Worm (Caenorhabditis elegans) whole organism, young adult: Measurements from ENCODE around the gene F20D12.12.

Experiments used
- B0336.3 ChIP-seq: fragments of 200-800 bp; sonication (Bioruptor generic); IDR thresholded peaks from 2 replicates; pipeline ENCODE4 v1.3.6; 2022; ENCODE audit warnings: missing genetic modification characterization, missing compliant biosample characterization
- F33H1.4 ChIP-seq: fragments of 200-800 bp; sonication (Bioruptor generic); IDR thresholded peaks from 2 replicates; pipeline ENCODE4 v1.3.6; 2022; ENCODE audit warnings: missing genetic modification reagents, missing genetic modification characterization, missing compliant biosample characterization
- F55B11.4 ChIP-seq: sonication (generic microtip); optimal IDR thresholded peaks from 2 replicates; lab custom pipeline; 2016; ENCODE audit warnings: missing compliant biosample characterization, missing genetic modification characterization, borderline replicate concordance; ENCODE audit not compliant: insufficient read depth
- F57A8.1 ChIP-seq: fragments of 200-800 bp; sonication (Bioruptor generic); optimal IDR thresholded peaks from 2 replicates; lab custom pipeline; 2018; ENCODE audit warnings: mild to moderate bottlenecking, missing genetic modification characterization, moderate library complexity, missing compliant biosample characterization
- K12H6.12 ChIP-seq: fragments of 200-800 bp; sonication (Bioruptor generic); optimal IDR thresholded peaks from 2 replicates; lab custom pipeline; 2018; ENCODE audit warnings: mild to moderate bottlenecking, missing genetic modification characterization, missing compliant biosample characterization
- ama-1 ChIP-seq, 3 experiments: fragments of 150-350 bp in 1 of 3; sonication (generic microtip) in 2 of 3; optimal IDR thresholded peaks; 2 replicates each; lab custom pipeline; 2014 to 2018; ENCODE audit warnings: missing biosample characterization in 2 of 3, missing genetic modification characterization in 2 of 3, missing genetic modification reagents in 2 of 3
- aptf-2 ChIP-seq: fragments of 200-800 bp; sonication (Bioruptor generic); conservative IDR thresholded peaks from 2 replicates; pipeline ENCODE4 v1.3.6; 2022; ENCODE audit warnings: missing genetic modification reagents, missing genetic modification characterization, missing compliant biosample characterization
- attf-5 ChIP-seq: fragments of 200-800 bp; sonication (Bioruptor generic); optimal IDR thresholded peaks from 2 replicates; lab custom pipeline; 2018; ENCODE audit warnings: mild to moderate bottlenecking, missing genetic modification characterization, missing compliant biosample characterization
- bed-1 ChIP-seq: fragments of 200-800 bp; sonication (Bioruptor generic); IDR thresholded peaks from 2 replicates; pipeline ENCODE4 v1.3.6; 2022; ENCODE audit warnings: missing genetic modification reagents, missing genetic modification characterization, missing compliant biosample characterization
- cebp-2 ChIP-seq: fragments of 200-800 bp; sonication (Bioruptor generic); IDR thresholded peaks from 2 replicates; pipeline ENCODE4 v1.3.6; 2022; ENCODE audit warnings: missing genetic modification characterization, missing compliant biosample characterization
- ceh-79 ChIP-seq: sonication (generic microtip); optimal IDR thresholded peaks from 2 replicates; lab custom pipeline; 2017; ENCODE audit warnings: mild to moderate bottlenecking, missing genetic modification characterization, missing compliant biosample characterization
- chd-7 ChIP-seq: sonication (generic microtip); optimal IDR thresholded peaks from 2 replicates; lab custom pipeline; 2016; ENCODE audit warnings: mild to moderate bottlenecking, missing genetic modification characterization, moderate library complexity, missing compliant biosample characterization
- dox-1 ChIP-seq: fragments of 200-800 bp; sonication (Bioruptor generic); IDR thresholded peaks from 2 replicates; pipeline ENCODE4 v1.3.6; 2022; ENCODE audit warnings: missing genetic modification reagents, missing genetic modification characterization, missing compliant biosample characterization
- egrh-3 ChIP-seq: fragments of 200-800 bp; sonication (Bioruptor generic); IDR thresholded peaks from 2 replicates; pipeline ENCODE4 v1.3.6; 2022; ENCODE audit warnings: missing genetic modification reagents, missing genetic modification characterization, missing compliant biosample characterization
- fkh-3 ChIP-seq: sonication (generic microtip); optimal IDR thresholded peaks from 2 replicates; lab custom pipeline; 2016; ENCODE audit warnings: mild to moderate bottlenecking, missing genetic modification characterization, missing compliant biosample characterization
- hlh-12 ChIP-seq: sonication (generic microtip); optimal IDR thresholded peaks from 2 replicates; lab custom pipeline; 2016; ENCODE audit warnings: missing genetic modification characterization, missing compliant biosample characterization
- hmg-1.2 ChIP-seq: fragments of 200-800 bp; sonication (Bioruptor generic); IDR thresholded peaks from 2 replicates; pipeline ENCODE4 v1.3.6; 2022; ENCODE audit warnings: missing genetic modification reagents, missing genetic modification characterization, missing compliant biosample characterization
- hrde-1 ChIP-seq: sonication (generic microtip); optimal IDR thresholded peaks from 2 replicates; lab custom pipeline; 2016; ENCODE audit warnings: missing genetic modification characterization, mild to moderate bottlenecking, missing compliant biosample characterization, moderate library complexity, missing genotype, missing genetic modification reagents, borderline replicate concordance
- hsf-1 ChIP-seq: fragments of 200-800 bp; sonication (Bioruptor generic); IDR thresholded peaks from 2 replicates; pipeline ENCODE4 v1.3.6; 2022; ENCODE audit warnings: missing genetic modification reagents, missing genetic modification characterization, missing compliant biosample characterization
- lin-40 ChIP-seq: sonication (generic microtip); optimal IDR thresholded peaks from 2 replicates; lab custom pipeline; 2016; ENCODE audit warnings: missing genetic modification characterization, mild to moderate bottlenecking, missing compliant biosample characterization, missing genotype, missing genetic modification reagents
- lin-54 ChIP-seq: fragments of 200-800 bp; sonication (Bioruptor generic); optimal IDR thresholded peaks from 2 replicates; lab custom pipeline; 2018; ENCODE audit warnings: mild to moderate bottlenecking, missing genetic modification characterization, missing compliant biosample characterization
- lir-1 ChIP-seq: fragments of 200-800 bp; sonication (Bioruptor generic); conservative IDR thresholded peaks from 2 replicates; pipeline ENCODE4 v1.3.6; 2022; ENCODE audit warnings: missing genetic modification reagents, missing genetic modification characterization, missing compliant biosample characterization
- lsl-1 ChIP-seq: fragments of 200-800 bp; sonication (Bioruptor generic); optimal IDR thresholded peaks from 2 replicates; lab custom pipeline; 2018; ENCODE audit warnings: mild to moderate bottlenecking, missing genetic modification characterization, moderate library complexity, missing compliant biosample characterization
- madf-10 ChIP-seq: sonication (generic microtip); optimal IDR thresholded peaks from 2 replicates; lab custom pipeline; 2016; ENCODE audit warnings: mild to moderate bottlenecking, missing genetic modification characterization, missing compliant biosample characterization
- madf-6 ChIP-seq: fragments of 200-800 bp; sonication (Bioruptor generic); IDR thresholded peaks from 2 replicates; pipeline ENCODE4 v1.3.6; 2022; ENCODE audit warnings: missing genetic modification reagents, missing genetic modification characterization, missing compliant biosample characterization
- madf-8 ChIP-seq: fragments of 200-800 bp; sonication (Bioruptor generic); conservative IDR thresholded peaks from 2 replicates; pipeline ENCODE4 v1.3.6; 2022; ENCODE audit warnings: missing genetic modification reagents, missing genetic modification characterization, missing compliant biosample characterization
- mcd-1 ChIP-seq: fragments of 200-800 bp; sonication (Bioruptor generic); IDR thresholded peaks from 2 replicates; pipeline ENCODE4 v1.3.6; 2022; ENCODE audit warnings: missing genetic modification reagents, missing genetic modification characterization, missing compliant biosample characterization
- mel-28 ChIP-seq: sonication (generic microtip); optimal IDR thresholded peaks from 2 replicates; lab custom pipeline; 2016; ENCODE audit warnings: borderline replicate concordance, mild to moderate bottlenecking, missing genetic modification characterization, missing compliant biosample characterization
- mes-4 ChIP-seq: sonication (generic microtip); optimal IDR thresholded peaks from 2 replicates; lab custom pipeline; 2016; ENCODE audit warnings: missing genotype, missing genetic modification characterization, missing compliant biosample characterization
- mxl-1 ChIP-seq: sonication (generic microtip); optimal IDR thresholded peaks from 2 replicates; lab custom pipeline; 2016; ENCODE audit warnings: missing genetic modification characterization, missing compliant biosample characterization
- nfyb-1 ChIP-seq: fragments of 200-800 bp; sonication (Bioruptor generic); IDR thresholded peaks from 2 replicates; pipeline ENCODE4 v1.3.6; 2022; ENCODE audit warnings: missing genetic modification reagents, missing genetic modification characterization, missing compliant biosample characterization
- nhr-80 ChIP-seq: sonication (generic microtip); optimal IDR thresholded peaks from 2 replicates; lab custom pipeline; 2016; ENCODE audit warnings: missing genetic modification characterization, missing compliant biosample characterization
- pha-4 ChIP-seq: fragments of 150-350 bp; sonication (generic microtip); optimal IDR thresholded peaks from 2 replicates; lab custom pipeline; 2014; ENCODE audit warnings: missing biosample characterization, missing genetic modification reagents, missing genetic modification characterization
- rcor-1 ChIP-seq: fragments of 200-800 bp; sonication (Bioruptor generic); IDR thresholded peaks from 2 replicates; pipeline ENCODE4 v1.3.6; 2022; ENCODE audit warnings: missing genetic modification reagents, missing genetic modification characterization, missing compliant biosample characterization
- sdz-38 ChIP-seq: sonication (generic microtip); optimal IDR thresholded peaks from 2 replicates; lab custom pipeline; 2016; ENCODE audit warnings: missing genotype, missing genetic modification characterization, missing compliant biosample characterization
- snpc-4 ChIP-seq, 5 experiments: fragments of 150-350 bp in 1 of 5; sonication (generic microtip) in 4 of 5; optimal IDR thresholded peaks; 2 replicates each; lab custom pipeline; 2014 to 2018; ENCODE audit warnings: missing genetic modification characterization in 5 of 5, missing biosample characterization in 3 of 5, antibody characterized with exemption in 2 of 5, mild to moderate bottlenecking in 2 of 5, missing compliant biosample characterization in 2 of 5, missing genotype in 2 of 5, moderate library complexity in 2 of 5, missing genetic modification reagents in 1 of 5
- tbp1 ChIP-seq: fragments of 200-800 bp; sonication (Bioruptor generic); optimal IDR thresholded peaks from 2 replicates; lab custom pipeline; 2018; ENCODE audit warnings: mild to moderate bottlenecking, missing genetic modification characterization, missing compliant biosample characterization
- unc-62 ChIP-seq: fragments of 150-350 bp; optimal IDR thresholded peaks from 2 replicates; lab custom pipeline; 2014; ENCODE audit warnings: missing biosample characterization, missing genetic modification reagents, missing genetic modification characterization
- xnd-1 ChIP-seq: sonication (generic microtip); optimal IDR thresholded peaks from 2 replicates; lab custom pipeline; 2016; ENCODE audit warnings: missing genotype, missing genetic modification reagents, missing genetic modification characterization, missing compliant biosample characterization
- zfh-2 ChIP-seq: fragments of 200-800 bp; sonication (Bioruptor generic); conservative IDR thresholded peaks from 2 replicates; pipeline ENCODE4 v1.3.6; 2022; ENCODE audit warnings: missing genetic modification reagents, missing genetic modification characterization, missing compliant biosample characterization
- ztf-28 ChIP-seq: fragments of 200-800 bp; sonication (Bioruptor generic); IDR thresholded peaks from 2 replicates; pipeline ENCODE4 v1.3.6; 2022; ENCODE audit warnings: missing genetic modification reagents, missing genetic modification characterization, missing compliant biosample characterization
- ztf-3 ChIP-seq: fragments of 200-800 bp; sonication (Bioruptor generic); optimal IDR thresholded peaks from 2 replicates; lab custom pipeline; 2018; ENCODE audit warnings: mild to moderate bottlenecking, missing genetic modification characterization, missing compliant biosample characterization

F20D12.12 gene

ce11 chrIV:7906643-7907042 is 40.6 kb upstream of the F20D12.12 start:
- TF ChIP-seq bed-1 (GFP tag; lab: Robert Waterston, UW) = no peak
- no peak for TF ChIP-seq madf-10 (tag; lab: Kevin White, UChicago)
- TF ChIP-seq zfh-2 (GFP tag; lab: Robert Waterston, UW) = no peak
- no peak for TF ChIP-seq ceh-79 (tag; lab: Kevin White, UChicago)
- no peak for TF ChIP-seq F57A8.1 (GFP tag; lab: Kevin White, UChicago)
- no peak for TF ChIP-seq ztf-28 (GFP tag; lab: Robert Waterston, UW)
- TF ChIP-seq, all 124 proteins: peak for 0

- TF ChIP-seq rcor-1 (GFP tag; lab: Robert Waterston, UW) = no peak
- no peak for TF ChIP-seq fkh-3 (tag; lab: Kevin White, UChicago)
- no peak for TF ChIP-seq ceh-79 (tag; lab: Kevin White, UChicago)
- peak; percentile 70; the same call in 1 of the 2 replicates for TF ChIP-seq zfh-2 (GFP tag; lab: Robert Waterston, UW)
- TF ChIP-seq B0336.3 = no peak
- no peak for TF ChIP-seq aptf-2 (GFP tag; lab: Robert Waterston, UW)
- no peak for TF ChIP-seq F55B11.4 (tag; lab: Kevin White, UChicago)
- TF ChIP-seq mcd-1 (GFP tag; lab: Robert Waterston, UW) = 0 out of 2 replicates have a peak, but pooled peaks have one; percentile 34
- TF ChIP-seq F33H1.4 (GFP tag; lab: Robert Waterston, UW) = peak; percentile 82
- TF ChIP-seq lin-54 = peak; percentile 2
- TF ChIP-seq snpc-4 (GFP tag; optimal IDR thresholded peaks at IDR 0.05; lab: Kevin White, UChicago) = no peak
- TF ChIP-seq snpc-4 (tag; optimal IDR thresholded peaks at IDR 0.05; lab: Kevin White, UChicago) = peak in 3 of 4 experiments; percentile 3 to 50 (median 6)
- peak; percentile 52; the same call in 1 of the 2 replicates for TF ChIP-seq dox-1 (GFP tag; lab: Robert Waterston, UW)
- TF ChIP-seq xnd-1 (tag; lab: Kevin White, UChicago) = peak; percentile 46
- TF ChIP-seq lir-1 (GFP tag; lab: Robert Waterston, UW) = 0 out of 2 replicates have a peak, but pooled peaks have one; percentile 5
- peak; percentile 82 for TF ChIP-seq lsl-1
- no peak for TF ChIP-seq cebp-2
- peak; percentile 6 for TF ChIP-seq nhr-80 (tag; lab: Kevin White, UChicago)
- peak; percentile 25; the same call in 1 of the 2 replicates for TF ChIP-seq hmg-1.2 (GFP tag; lab: Robert Waterston, UW)
- 0 out of 2 replicates have a peak, but pooled peaks have one; percentile 13 for TF ChIP-seq egrh-3
- no peak for TF ChIP-seq ama-1 (optimal IDR thresholded peaks at IDR 0.05; lab: Kevin White, UChicago)
- TF ChIP-seq ama-1 (GFP tag; optimal IDR thresholded peaks at IDR 0.05; lab: Kevin White, UChicago) = no peak
- TF ChIP-seq madf-6 (GFP tag; lab: Robert Waterston, UW) = peak; percentile 75
Measured at ce11 chrIV:7909455-7910141, 37.6 kb upstream of the F20D12.12 start.

ce11 chrIV:7910197-7910735 is 37.0 kb upstream of the F20D12.12 start, which contains the start of the genes npp-27 and ntl-4:
Gene npp-27 (minus strand): TSS chrIV:7910247.
Gene ntl-4 (plus strand): TSS chrIV:7910575.
- TF ChIP-seq hsf-1 (GFP tag; lab: Robert Waterston, UW) = 0 out of 2 replicates have a peak, but pooled peaks have one; percentile 21
- no peak for TF ChIP-seq chd-7 (tag; lab: Kevin White, UChicago)
- no peak for TF ChIP-seq mes-4 (tag; lab: Kevin White, UChicago)
- TF ChIP-seq attf-5 (GFP tag; lab: Kevin White, UChicago) = peak; percentile 5
- TF ChIP-seq mxl-1 (tag; lab: Kevin White, UChicago) = no peak
- TF ChIP-seq madf-8 (GFP tag; lab: Robert Waterston, UW) = no peak
- TF ChIP-seq tbp1 (GFP tag; lab: Kevin White, UChicago) = no peak
- TF ChIP-seq mcd-1 (GFP tag; lab: Robert Waterston, UW) = no peak
- peak; percentile 34 for TF ChIP-seq ama-1 (optimal IDR thresholded peaks at IDR 0.05; lab: Kevin White, UChicago)
- TF ChIP-seq ama-1 (GFP tag; optimal IDR thresholded peaks at IDR 0.05; lab: Kevin White, UChicago) = no peak
- no peak for TF ChIP-seq mel-28 (tag; lab: Kevin White, UChicago)
- no peak for TF ChIP-seq unc-62
- TF ChIP-seq hrde-1 = no peak
- TF ChIP-seq F55B11.4 (tag; lab: Kevin White, UChicago) = no peak
- TF ChIP-seq pha-4 (tag; lab: Kevin White, UChicago) = no peak
- TF ChIP-seq hlh-12 = no peak
- TF ChIP-seq K12H6.12 = no peak
- no peak for TF ChIP-seq ztf-3
- peak; percentile 70; the same call in 1 of the 2 replicates for TF ChIP-seq nfyb-1 (GFP tag; lab: Robert Waterston, UW)
- peak; percentile 57; the same call in 1 of the 2 replicates for TF ChIP-seq hmg-1.2 (GFP tag; lab: Robert Waterston, UW)
- no peak for TF ChIP-seq sdz-38 (tag; lab: Kevin White, UChicago)
- peak; percentile 11 for TF ChIP-seq lin-40 (tag; lab: Kevin White, UChicago)
